Fruit fly (Drosophila melanogaster): ENCODE results near the gene MFS9.

The MFS9 gene

DNA sequence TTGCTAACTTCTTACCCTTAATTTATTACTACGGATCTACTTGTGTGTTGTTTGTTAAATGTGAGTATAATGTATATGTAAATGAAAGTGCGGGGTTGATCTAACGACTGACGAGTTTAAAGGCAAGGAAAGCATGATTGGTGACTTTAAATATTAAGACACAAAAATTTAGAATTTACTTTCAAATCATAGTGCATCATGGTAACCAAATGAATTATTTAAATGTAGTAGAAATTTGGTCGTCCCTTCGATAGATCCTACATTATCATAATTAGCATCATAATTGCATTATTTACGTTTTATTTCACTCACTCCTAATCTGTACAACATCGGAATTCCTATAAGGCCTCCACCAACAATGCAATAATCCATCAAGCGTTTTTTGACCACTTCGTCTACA lies 10.9 kb downstream of the MFS9 start, which contains the start of gene Dic2:
Dic2 (minus strand) TSS at position 101 of the 400 bp plus-strand sequence.
- no peak for TF ChIP-seq noc (tag; optimal IDR thresholded peaks at IDR 0.05)

DNA sequence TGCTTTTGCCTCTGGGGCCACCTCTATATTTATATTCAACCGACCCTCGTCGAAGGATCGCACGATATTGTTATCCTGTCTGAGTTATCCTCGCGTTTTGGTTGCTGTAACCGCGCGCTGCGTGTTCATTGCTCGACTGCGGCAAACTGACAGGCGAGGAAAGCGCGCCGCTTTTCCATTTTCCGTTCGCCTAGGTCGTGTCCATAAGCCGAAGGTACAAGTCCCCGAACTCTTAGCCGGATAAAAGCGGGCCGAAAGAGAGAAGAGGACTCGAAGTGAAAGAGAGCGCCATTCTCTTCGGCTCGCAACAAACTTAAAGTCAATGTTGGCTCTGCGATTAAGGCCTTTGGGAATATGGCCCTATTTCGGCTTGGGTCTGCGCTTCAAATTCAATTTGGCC lies 27.8 kb downstream of the MFS9 start, which contains the start of gene Gfrl:
Gfrl (minus strand) TSS at position 148 of the 400 bp plus-strand sequence.
- no peak for TF ChIP-seq noc (tag; optimal IDR thresholded peaks at IDR 0.05)

DNA sequence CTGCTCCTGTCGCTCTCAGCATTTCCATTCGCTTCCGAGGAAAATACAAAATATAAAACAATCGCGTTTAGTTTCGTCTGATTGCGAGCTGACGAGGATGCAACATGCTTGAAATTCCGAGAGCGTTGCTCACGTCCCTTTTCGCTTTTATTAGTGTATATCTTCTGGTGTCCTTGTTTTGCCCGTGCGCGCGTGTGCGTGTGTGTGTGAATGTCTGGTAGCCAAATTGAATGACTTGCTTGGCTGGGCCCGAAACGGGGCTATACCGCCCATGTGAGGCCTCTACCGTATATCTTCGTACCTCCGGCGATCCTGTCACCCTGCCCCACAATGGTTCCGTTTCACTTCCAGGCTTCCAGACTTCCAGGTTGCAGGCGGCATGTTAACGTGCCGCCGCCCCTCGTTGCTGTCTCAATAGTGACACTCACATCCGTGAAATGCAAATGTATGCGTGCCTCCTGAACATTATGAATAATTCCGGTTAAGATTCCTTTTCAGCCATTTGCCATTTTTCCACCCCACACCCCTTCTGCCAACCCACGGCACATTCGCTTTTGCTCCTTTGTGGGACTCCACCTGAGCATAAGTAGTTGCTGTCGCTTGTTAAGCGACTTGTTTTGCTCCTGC lies 39.4 kb downstream of the MFS9 start:
- TF ChIP-seq noc (tag; optimal IDR thresholded peaks at IDR 0.05) = no peak

DNA sequence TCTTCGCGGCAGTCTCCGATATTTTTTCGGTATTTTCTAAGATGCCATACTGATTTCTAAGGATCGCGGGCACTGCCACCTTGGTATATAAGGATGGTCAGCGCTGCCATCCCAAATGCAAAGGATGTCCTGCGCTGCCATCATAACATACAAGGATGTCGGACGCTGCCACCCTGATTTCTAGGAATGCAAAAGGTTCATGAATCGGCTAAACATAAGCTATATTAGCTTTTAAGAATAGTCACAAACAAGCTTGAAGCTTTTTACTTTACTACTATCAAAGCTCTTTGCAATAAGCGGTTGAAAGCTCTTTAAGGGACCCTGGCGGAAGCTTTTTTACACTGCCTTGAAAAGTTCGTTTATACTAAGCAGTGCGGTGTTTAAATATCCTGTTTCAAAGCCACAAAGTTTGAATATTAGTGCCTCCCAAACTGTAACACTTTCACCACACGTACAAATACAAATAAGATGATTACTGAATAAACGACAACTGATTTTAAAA lies 48.0 kb downstream of the MFS9 start:
- no peak for TF ChIP-seq noc (tag; optimal IDR thresholded peaks at IDR 0.05)
